Worm (Caenorhabditis elegans): Measurements from ENCODE around the gene F53C3.3.

The F53C3.3 gene

ce11 chrII:3951354-3951753, 48.7 kb downstream of the F53C3.3 start:
- TF ChIP-seq Y56A3A.18 (GFP tag; IDR thresholded peaks at IDR 0.05) (no peak), sdz-38 (tag; optimal IDR thresholded peaks at IDR 0.05) (no peak), hlh-26 (GFP tag; conservative IDR thresholded peaks at IDR 0.05) (no peak), F33H1.4 (GFP tag; IDR thresholded peaks at IDR 0.05) (no peak), unc-62 (GFP tag; optimal IDR thresholded peaks at IDR 0.05) (no peak), F57A8.1 (GFP tag; optimal IDR thresholded peaks at IDR 0.05) (no peak), F39B2.1 (GFP tag; IDR thresholded peaks at IDR 0.05) (no peak), ceh-58 (GFP tag; IDR thresholded peaks at IDR 0.05) (no peak), lin-40 (tag; optimal IDR thresholded peaks at IDR 0.05) (peak; percentile 54), zfh-2 (GFP tag; conservative IDR thresholded peaks at IDR 0.05) (no peak), ztf-26 (tag; optimal IDR thresholded peaks at IDR 0.05) (peak; percentile 10), madf-10 (tag; optimal IDR thresholded peaks at IDR 0.05) (no peak), xnd-1 (tag; optimal IDR thresholded peaks at IDR 0.05) (no peak), C17E4.6 (GFP tag; IDR thresholded peaks at IDR 0.05) (no peak), F57C9.4 (tag; optimal IDR thresholded peaks at IDR 0.05) (no peak), pha-4 (tag; optimal IDR thresholded peaks at IDR 0.05) (no peak), aptf-3 (GFP tag; IDR thresholded peaks at IDR 0.05) (no peak), rcor-1 (GFP tag; IDR thresholded peaks at IDR 0.05) (no peak), ceh-79 (tag; optimal IDR thresholded peaks at IDR 0.05) (no peak), hmg-1.2 (GFP tag; IDR thresholded peaks at IDR 0.05) (no peak), attf-5 (GFP tag; optimal IDR thresholded peaks at IDR 0.05) (no peak), lin-54 (GFP tag; optimal IDR thresholded peaks at IDR 0.05) (no peak), die-1 (tag; optimal IDR thresholded peaks at IDR 0.05) (peak; percentile 4), F23B12.7 (tag; optimal IDR thresholded peaks at IDR 0.05; ENCODE audit: insufficient read depth) (peak; percentile 12), let-607 (tag; optimal IDR thresholded peaks at IDR 0.05) (no peak), athp-1 (tag; optimal IDR thresholded peaks at IDR 0.05) (no peak), ceh-27 (GFP tag; optimal IDR thresholded peaks at IDR 0.05) (peak; percentile 41), ztf-25 (GFP tag; IDR thresholded peaks at IDR 0.05) (no peak), ZK185.1 (tag; optimal IDR thresholded peaks at IDR 0.05; ENCODE audit: poor library complexity, severe bottlenecking) (no peak), F55B11.4 (tag; optimal IDR thresholded peaks at IDR 0.05; ENCODE audit: borderline replicate concordance, insufficient read depth) (no peak), nhr-80 (tag; optimal IDR thresholded peaks at IDR 0.05) (no peak), atf-7 (tag; optimal IDR thresholded peaks at IDR 0.05) (no peak), gei-17 (GFP tag; optimal IDR thresholded peaks at IDR 0.05) (no peak), B0035.1 (tag; optimal IDR thresholded peaks at IDR 0.05) (no peak), him-1 (tag; optimal IDR thresholded peaks at IDR 0.05) (no peak), mes-4 (tag; optimal IDR thresholded peaks at IDR 0.05) (no peak)

ce11 chrII:3952368-3952767, 49.7 kb downstream of the F53C3.3 start:
- TF ChIP-seq zfh-2 (GFP tag; conservative IDR thresholded peaks at IDR 0.05): 0 out of 2 replicates have a peak, but pooled peaks have one; percentile 26
- TF ChIP-seq cebp-2 (GFP tag; IDR thresholded peaks at IDR 0.05): no peak

ce11 chrII:3952967-3953366, 50.3 kb downstream of the F53C3.3 start:
- TF ChIP-seq nhr-120 (GFP tag; IDR thresholded peaks at IDR 0.05) (no peak), cebp-1 (GFP tag; IDR thresholded peaks at IDR 0.05) (no peak), cebp-1 (tag; optimal IDR thresholded peaks at IDR 0.05) (peak; percentile 3), zim-3 (tag; optimal IDR thresholded peaks at IDR 0.05) (no peak)
